Worm (Caenorhabditis elegans) whole organism, midembryonic: ENCODE results near the gene B0001.8.

ENCODE experiments used
- T22C8.4 ChIP-seq: fragments of 200-800 bp; sonication (Bioruptor generic); IDR thresholded peaks from 2 replicates; pipeline ENCODE4 v1.3.6; 2022; ENCODE audit warnings: missing genetic modification characterization, missing compliant biosample characterization
- cog-1 ChIP-seq: sonication (generic microtip); optimal IDR thresholded peaks from 2 replicates; lab custom pipeline; 2016; ENCODE audit warnings: missing genetic modification characterization, missing compliant biosample characterization
- flt-1 ChIP-seq: fragments of 200-800 bp; sonication (Bioruptor generic); IDR thresholded peaks from 2 replicates; pipeline ENCODE4 v1.3.6; 2022; ENCODE audit warnings: missing genetic modification characterization, missing compliant biosample characterization
- klf-2 ChIP-seq: fragments of 200-800 bp; sonication (Bioruptor generic); conservative IDR thresholded peaks from 2 replicates; pipeline ENCODE4 v1.3.6; 2022; ENCODE audit warnings: missing genetic modification reagents, missing genetic modification characterization, missing compliant biosample characterization
- med-1 ChIP-seq: sonication (generic microtip); optimal IDR thresholded peaks from 2 replicates; lab custom pipeline; 2017; ENCODE audit warnings: missing genetic modification characterization, mild to moderate bottlenecking, missing compliant biosample characterization, antibody characterized with exemption, missing genetic modification reagents; ENCODE audit not compliant: insufficient read depth
- ref-1 ChIP-seq: fragments of 200-800 bp; sonication (Bioruptor generic); conservative IDR thresholded peaks from 2 replicates; pipeline ENCODE4 v1.3.6; 2022; ENCODE audit warnings: missing genetic modification reagents, missing genetic modification characterization, missing compliant biosample characterization
- tab-1 ChIP-seq: fragments of 200-800 bp; sonication (Bioruptor generic); IDR thresholded peaks from 2 replicates; pipeline ENCODE4 v1.3.6; 2022; ENCODE audit warnings: missing genetic modification characterization, missing compliant biosample characterization
- ztf-23 ChIP-seq: fragments of 200-800 bp; sonication (Bioruptor generic); IDR thresholded peaks from 2 replicates; pipeline ENCODE4 v1.3.6; 2022; ENCODE audit warnings: missing genetic modification reagents, missing genetic modification characterization, missing compliant biosample characterization
- ztf-29 ChIP-seq: fragments of 200-800 bp; sonication (Bioruptor generic); IDR thresholded peaks from 2 replicates; pipeline ENCODE4 v1.3.6; 2022; ENCODE audit warnings: missing genetic modification reagents, missing genetic modification characterization, missing compliant biosample characterization

B0001.8 gene

ce11 chrIV:12114498-12114897, 26.4 kb downstream of the B0001.8 start:
- TF ChIP-seq ref-1 (GFP tag; lab: Robert Waterston, UW) (no peak), med-1 (GFP tag; lab: Kevin White, UChicago) (no peak), cog-1 (no peak), tab-1 (GFP tag; lab: Robert Waterston, UW) (no peak), T22C8.4 (GFP tag; lab: Robert Waterston, UW) (no peak), flt-1 (no peak), klf-2 (GFP tag; lab: Robert Waterston, UW) (no peak), ztf-29 (GFP tag; lab: Robert Waterston, UW) (no peak), ztf-23 (GFP tag; lab: Robert Waterston, UW) (no peak)

ce11 chrIV:12113056-12113455, 27.8 kb downstream of the B0001.8 start:
- TF ChIP-seq flt-1 = no peak
- TF ChIP-seq ztf-29 (GFP tag; lab: Robert Waterston, UW) = no peak
- no peak for TF ChIP-seq ztf-23 (GFP tag; lab: Robert Waterston, UW)
- TF ChIP-seq T22C8.4 (GFP tag; lab: Robert Waterston, UW) = no peak
- TF ChIP-seq ref-1 (GFP tag; lab: Robert Waterston, UW) = no peak
- no peak for TF ChIP-seq cog-1
- TF ChIP-seq med-1 (GFP tag; lab: Kevin White, UChicago) = no peak
- no peak for TF ChIP-seq tab-1 (GFP tag; lab: Robert Waterston, UW)
- no peak for TF ChIP-seq klf-2 (GFP tag; lab: Robert Waterston, UW)

- TF ChIP-seq cog-1 (no peak), ztf-23 (GFP tag; lab: Robert Waterston, UW) (no peak), tab-1 (GFP tag; lab: Robert Waterston, UW) (no peak), flt-1 (no peak), T22C8.4 (GFP tag; lab: Robert Waterston, UW) (no peak), ztf-29 (GFP tag; lab: Robert Waterston, UW) (no peak), ref-1 (GFP tag; lab: Robert Waterston, UW) (no peak), med-1 (GFP tag; lab: Kevin White, UChicago) (no peak), klf-2 (GFP tag; lab: Robert Waterston, UW) (no peak)
These were observed 29.4 kb downstream of the B0001.8 start, which contains the start of gene dlc-2 for ce11 chrIV:12111477-12111876. Gene dlc-2, minus strand, starts transcription at chrIV:12111577.

ce11 chrIV:12110339-12110738, 30.5 kb downstream of the B0001.8 start, which contains the start of gene col-129:
Gene col-129, minus strand, starts transcription at chrIV:12110439.
- TF ChIP-seq T22C8.4 (GFP tag; lab: Robert Waterston, UW) (no peak), ztf-29 (GFP tag; lab: Robert Waterston, UW) (no peak), flt-1 (no peak), klf-2 (GFP tag; lab: Robert Waterston, UW) (no peak), cog-1 (no peak), med-1 (GFP tag; lab: Kevin White, UChicago) (no peak), tab-1 (GFP tag; lab: Robert Waterston, UW) (no peak), ref-1 (GFP tag; lab: Robert Waterston, UW) (no peak), ztf-23 (GFP tag; lab: Robert Waterston, UW) (no peak)

- TF ChIP-seq ztf-23 (GFP tag; lab: Robert Waterston, UW) (no peak), med-1 (GFP tag; lab: Kevin White, UChicago) (no peak), flt-1 (no peak), tab-1 (GFP tag; lab: Robert Waterston, UW) (no peak), ztf-29 (GFP tag; lab: Robert Waterston, UW) (no peak), cog-1 (no peak), klf-2 (GFP tag; lab: Robert Waterston, UW) (no peak), ref-1 (GFP tag; lab: Robert Waterston, UW) (no peak), T22C8.4 (GFP tag; lab: Robert Waterston, UW) (no peak)
These were observed 31.1 kb downstream of the B0001.8 start for ce11 chrIV:12109743-12110142.

ce11 chrIV:12108984-12109657, 31.7 kb downstream of the B0001.8 start:
- TF ChIP-seq tab-1 (GFP tag; lab: Robert Waterston, UW) (no peak), ztf-23 (GFP tag; lab: Robert Waterston, UW) (no peak), flt-1 (no peak), klf-2 (GFP tag; lab: Robert Waterston, UW) (no peak), ztf-29 (GFP tag; lab: Robert Waterston, UW) (no peak), med-1 (GFP tag; lab: Kevin White, UChicago) (no peak), T22C8.4 (GFP tag; lab: Robert Waterston, UW) (no peak), ref-1 (GFP tag; lab: Robert Waterston, UW) (no peak), cog-1 (no peak)

- TF ChIP-seq tab-1 (GFP tag; lab: Robert Waterston, UW) (no peak), T22C8.4 (GFP tag; lab: Robert Waterston, UW) (no peak), klf-2 (GFP tag; lab: Robert Waterston, UW) (no peak), med-1 (GFP tag; lab: Kevin White, UChicago) (no peak), ztf-23 (GFP tag; lab: Robert Waterston, UW) (no peak), flt-1 (no peak), ztf-29 (GFP tag; lab: Robert Waterston, UW) (no peak), ref-1 (GFP tag; lab: Robert Waterston, UW) (no peak), cog-1 (no peak)
These were observed 35.3 kb downstream of the B0001.8 start, which contains the start of gene M18.3 for ce11 chrIV:12105558-12105957. Gene M18.3, plus strand, starts transcription at chrIV:12105858.

ce11 chrIV:12096479-12096878, 44.4 kb downstream of the B0001.8 start, which contains the start of gene mon-2:
Gene mon-2, plus strand, starts transcription at chrIV:12096779.
- TF ChIP-seq ztf-23 (GFP tag; lab: Robert Waterston, UW) (no peak), T22C8.4 (GFP tag; lab: Robert Waterston, UW) (no peak), med-1 (GFP tag; lab: Kevin White, UChicago) (no peak), cog-1 (no peak), ref-1 (GFP tag; lab: Robert Waterston, UW) (no peak), tab-1 (GFP tag; lab: Robert Waterston, UW) (no peak), ztf-29 (GFP tag; lab: Robert Waterston, UW) (no peak), klf-2 (GFP tag; lab: Robert Waterston, UW) (no peak), flt-1 (no peak)
